Fruit fly (Drosophila melanogaster) whole organism, embryonic: ENCODE data around the gene CG17754.

Experiments used
- Antp ChIP-seq: fragments of 200-800 bp; sonication (Bioruptor generic); optimal IDR thresholded peaks from 3 replicates; lab custom pipeline; 2016; ENCODE audit warnings: missing biosample characterization, missing genetic modification characterization
- Asciz ChIP-seq: fragments of 200-800 bp; sonication (Bioruptor generic); optimal IDR thresholded peaks from 2 replicates; lab custom pipeline; 2017; ENCODE audit warnings: missing biosample characterization, mild to moderate bottlenecking, missing genetic modification characterization, missing genetic modification reagents
- Atf6 ChIP-seq: fragments of 200-800 bp; sonication (Bioruptor generic); IDR thresholded peaks from 2 replicates; pipeline ENCODE4 v1.3.6; 2022; ENCODE audit warnings: missing biosample characterization, missing genetic modification characterization
- CG10209 ChIP-seq: fragments of 200-800 bp; sonication (Bioruptor generic); optimal IDR thresholded peaks from 3 replicates; lab custom pipeline; 2017; ENCODE audit warnings: missing biosample characterization, mild to moderate bottlenecking, missing genetic modification characterization, missing genetic modification reagents
- CG10321 ChIP-seq: fragments of 200-800 bp; sonication (Bioruptor generic); IDR thresholded peaks from 2 replicates; pipeline ENCODE4 v1.3.6; 2022; ENCODE audit warnings: missing biosample characterization, missing genetic modification characterization
- CG10431 ChIP-seq: fragments of 200-800 bp; sonication (Bioruptor generic); optimal IDR thresholded peaks from 3 replicates; lab custom pipeline; 2018; ENCODE audit warnings: missing biosample characterization, mild to moderate bottlenecking, missing genetic modification characterization
- CG10959 ChIP-seq: fragments of 200-800 bp; sonication (Bioruptor generic); IDR thresholded peaks from 2 replicates; pipeline ENCODE4 v1.3.6; 2022; ENCODE audit warnings: missing biosample characterization, missing genetic modification characterization
- CG11456 ChIP-seq: fragments of 200-800 bp; sonication (Bioruptor generic); IDR thresholded peaks from 3 replicates; pipeline ENCODE4 v1.3.6; 2022; ENCODE audit warnings: missing biosample characterization, missing genetic modification characterization
- CG11696 ChIP-seq: fragments of 200-800 bp; sonication (Bioruptor generic); IDR thresholded peaks from 2 replicates; pipeline ENCODE4 v1.3.6; 2022; ENCODE audit warnings: missing biosample characterization, missing genetic modification characterization
- CG11723 ChIP-seq: fragments of 200-800 bp; sonication (Bioruptor generic); optimal IDR thresholded peaks from 2 replicates; lab custom pipeline; 2017; ENCODE audit warnings: missing biosample characterization, mild to moderate bottlenecking, missing genetic modification characterization
- CG12299 ChIP-seq: fragments of 200-800 bp; sonication (Bioruptor generic); optimal IDR thresholded peaks from 2 replicates; lab custom pipeline; 2018; ENCODE audit warnings: missing biosample characterization, mild to moderate bottlenecking, missing genetic modification characterization
- CG13894 ChIP-seq: fragments of 200-800 bp; sonication (Bioruptor generic); optimal IDR thresholded peaks from 3 replicates; lab custom pipeline; 2018; ENCODE audit warnings: missing biosample characterization, mild to moderate bottlenecking, missing genetic modification characterization, moderate library complexity
- CG17612 ChIP-seq: fragments of 200-800 bp; sonication (Bioruptor generic); IDR thresholded peaks from 2 replicates; pipeline ENCODE4 v1.3.6; 2022; ENCODE audit warnings: missing biosample characterization, missing genetic modification characterization
- CG2202 ChIP-seq: fragments of 200-800 bp; sonication (Bioruptor generic); optimal IDR thresholded peaks from 2 replicates; lab custom pipeline; 2018; ENCODE audit warnings: missing biosample characterization, mild to moderate bottlenecking, missing genetic modification characterization
- CG30431 ChIP-seq: fragments of 200-800 bp; sonication (Bioruptor generic); optimal IDR thresholded peaks from 2 replicates; lab custom pipeline; 2017; ENCODE audit warnings: missing biosample characterization, missing genetic modification characterization
- CG34376 ChIP-seq: fragments of 200-800 bp; sonication (Bioruptor generic); optimal IDR thresholded peaks from 2 replicates; lab custom pipeline; 2018; ENCODE audit warnings: missing biosample characterization, mild to moderate bottlenecking, missing genetic modification characterization
- CG6791 ChIP-seq: fragments of 200-800 bp; sonication (Bioruptor generic); IDR thresholded peaks from 3 replicates; pipeline ENCODE4 v1.3.6; 2022; ENCODE audit warnings: missing biosample characterization, missing genetic modification characterization; ENCODE audit not compliant: partially characterized antibody
- CG7745 ChIP-seq: fragments of 200-800 bp; sonication (Bioruptor generic); optimal IDR thresholded peaks from 2 replicates; lab custom pipeline; 2018; ENCODE audit warnings: missing biosample characterization, mild to moderate bottlenecking, missing genetic modification characterization, moderate library complexity
- CG9876 ChIP-seq: fragments of 200-800 bp; sonication (Bioruptor generic); optimal IDR thresholded peaks from 2 replicates; lab custom pipeline; 2016; ENCODE audit warnings: missing biosample characterization, missing genetic modification characterization
- Dip3 ChIP-seq: fragments of 200-800 bp; sonication (Bioruptor generic); optimal IDR thresholded peaks from 3 replicates; lab custom pipeline; 2016; ENCODE audit warnings: missing biosample characterization, missing genetic modification characterization
- Dll ChIP-seq: fragments of 200-800 bp; sonication (Bioruptor generic); IDR thresholded peaks from 4 replicates; pipeline ENCODE4 v1.3.6; 2022; ENCODE audit warnings: missing biosample characterization, missing genetic modification characterization; ENCODE audit not compliant: partially characterized antibody
- Drgx ChIP-seq: fragments of 200-800 bp; sonication (Bioruptor generic); IDR thresholded peaks from 2 replicates; pipeline ENCODE4 v1.3.6; 2022; ENCODE audit warnings: missing biosample characterization, missing genetic modification characterization
- GATAe ChIP-seq: fragments of 200-800 bp; sonication (Bioruptor generic); conservative IDR thresholded peaks from 2 replicates; pipeline ENCODE4 v1.3.6; 2022; ENCODE audit warnings: missing biosample characterization, missing genetic modification characterization
- Mrtf ChIP-seq: fragments of 200-800 bp; sonication (Bioruptor generic); IDR thresholded peaks from 3 replicates; pipeline ENCODE4 v1.3.6; 2022; ENCODE audit warnings: missing biosample characterization, missing genetic modification characterization
- NK7.1 ChIP-seq: fragments of 200-800 bp; sonication (Bioruptor generic); optimal IDR thresholded peaks from 3 replicates; lab custom pipeline; 2016; ENCODE audit warnings: missing biosample characterization, missing genetic modification characterization
- Neu2 ChIP-seq: fragments of 200-800 bp; sonication (Bioruptor generic); optimal IDR thresholded peaks from 3 replicates; lab custom pipeline; 2016; ENCODE audit warnings: missing biosample characterization, missing genetic modification characterization, borderline replicate concordance
- Nf-YC ChIP-seq: fragments of 200-800 bp; optimal IDR thresholded peaks from 3 replicates; lab custom pipeline; 2019; ENCODE audit warnings: missing biosample characterization, mild to moderate bottlenecking, missing genetic modification characterization, moderate library complexity
- Opbp ChIP-seq: fragments of 200-800 bp; sonication (Bioruptor generic); IDR thresholded peaks from 3 replicates; pipeline ENCODE4 v1.3.6; 2022; ENCODE audit warnings: missing biosample characterization, missing genetic modification characterization; ENCODE audit not compliant: partially characterized antibody
- Spps ChIP-seq: fragments of 200-800 bp; sonication (Bioruptor generic); optimal IDR thresholded peaks from 2 replicates; lab custom pipeline; 2018; ENCODE audit warnings: missing biosample characterization, mild to moderate bottlenecking, missing genetic modification characterization
- Sry-β ChIP-seq: fragments of 200-800 bp; sonication (Bioruptor generic); optimal IDR thresholded peaks from 2 replicates; lab custom pipeline; 2018; ENCODE audit warnings: missing biosample characterization, mild to moderate bottlenecking, missing genetic modification characterization, moderate library complexity
- Tbp ChIP-seq: fragments of >200 bp; optimal IDR thresholded peaks from 2 replicates; lab custom pipeline; 2018; ENCODE audit warnings: missing biosample characterization, missing genetic modification characterization
- chm ChIP-seq: fragments of 200-800 bp; sonication (Bioruptor generic); IDR thresholded peaks from 2 replicates; pipeline ENCODE4 v1.3.6; 2022; ENCODE audit warnings: missing biosample characterization, missing genetic modification characterization
- crc ChIP-seq: fragments of 200-800 bp; sonication (Bioruptor generic); optimal IDR thresholded peaks from 2 replicates; lab custom pipeline; 2016; ENCODE audit warnings: missing biosample characterization, missing genetic modification characterization
- disco-r ChIP-seq: fragments of 200-800 bp; sonication (Bioruptor generic); optimal IDR thresholded peaks from 2 replicates; lab custom pipeline; 2016; ENCODE audit warnings: missing biosample characterization, missing genetic modification characterization
- en ChIP-seq: fragments of 200-800 bp; sonication (Bioruptor generic); optimal IDR thresholded peaks from 2 replicates; lab custom pipeline; 2016; ENCODE audit warnings: missing biosample characterization, missing genetic modification characterization
- gcm2 ChIP-seq: fragments of 200-800 bp; sonication (Bioruptor generic); optimal IDR thresholded peaks from 2 replicates; lab custom pipeline; 2016; ENCODE audit warnings: missing biosample characterization, missing genetic modification characterization
- gem ChIP-seq: fragments of 200-800 bp; sonication (Bioruptor generic); optimal IDR thresholded peaks from 2 replicates; lab custom pipeline; 2019; ENCODE audit warnings: missing biosample characterization, mild to moderate bottlenecking, missing genetic modification characterization, moderate library complexity
- grn ChIP-seq: fragments of 200-800 bp; sonication (Bioruptor generic); optimal IDR thresholded peaks from 3 replicates; lab custom pipeline; 2017; ENCODE audit warnings: missing biosample characterization, missing genetic modification characterization
- gsb ChIP-seq: fragments of 200-800 bp; sonication (Bioruptor generic); IDR thresholded peaks from 2 replicates; pipeline ENCODE4 v1.3.6; 2022; ENCODE audit warnings: missing biosample characterization, missing genetic modification characterization
- h ChIP-seq: fragments of >200 bp; optimal IDR thresholded peaks from 2 replicates; lab custom pipeline; 2017
- kay ChIP-seq: fragments of 200-800 bp; sonication (Bioruptor generic); optimal IDR thresholded peaks from 2 replicates; lab custom pipeline; 2016; ENCODE audit warnings: missing biosample characterization, missing genetic modification characterization
- nmo ChIP-seq: fragments of 200-800 bp; sonication (Bioruptor generic); optimal IDR thresholded peaks from 2 replicates; lab custom pipeline; 2018; ENCODE audit warnings: missing biosample characterization, mild to moderate bottlenecking, missing genetic modification characterization, moderate library complexity
- nom ChIP-seq: fragments of 200-800 bp; sonication (Bioruptor generic); optimal IDR thresholded peaks from 2 replicates; lab custom pipeline; 2017; ENCODE audit warnings: missing biosample characterization, missing genetic modification characterization, mild to moderate bottlenecking, moderate library complexity, missing genetic modification reagents
- org-1 ChIP-seq: fragments of 200-800 bp; sonication (Bioruptor generic); optimal IDR thresholded peaks from 2 replicates; lab custom pipeline; 2017; ENCODE audit warnings: missing biosample characterization, missing genetic modification characterization
- pita ChIP-seq: fragments of 200-800 bp; sonication (Bioruptor generic); optimal IDR thresholded peaks from 2 replicates; lab custom pipeline; 2017; ENCODE audit warnings: missing biosample characterization, mild to moderate bottlenecking, missing genetic modification characterization
- run ChIP-seq: fragments of 200-800 bp; sonication (Bioruptor generic); optimal IDR thresholded peaks from 3 replicates; lab custom pipeline; 2018; ENCODE audit warnings: missing biosample characterization, mild to moderate bottlenecking, missing genetic modification characterization
- seq ChIP-seq: fragments of 200-800 bp; sonication (Bioruptor generic); IDR thresholded peaks from 2 replicates; pipeline ENCODE4 v1.3.6; 2022; ENCODE audit warnings: missing biosample characterization, missing genetic modification characterization
- tll ChIP-seq, 2 experiments: fragments of 200-800 bp in 1 of 2; fragments of >200 bp in 1 of 2; sonication (Bioruptor generic) in 1 of 2; optimal IDR thresholded peaks; 2 replicates each; lab custom pipeline; 2017 to 2019; ENCODE audit warnings: missing biosample characterization in 2 of 2, missing genetic modification characterization in 2 of 2, mild to moderate bottlenecking in 1 of 2, moderate library complexity in 1 of 2
- usp ChIP-seq: fragments of >200 bp; optimal IDR thresholded peaks from 2 replicates; lab custom pipeline; 2017; ENCODE audit warnings: missing biosample characterization, missing genetic modification characterization
- vnd ChIP-seq: fragments of 200-800 bp; sonication (Bioruptor generic); IDR thresholded peaks from 3 replicates; pipeline ENCODE4 v1.3.6; 2022; ENCODE audit warnings: missing biosample characterization, missing genetic modification characterization; ENCODE audit not compliant: partially characterized antibody
- zen ChIP-seq: fragments of 200-800 bp; sonication (Bioruptor generic); optimal IDR thresholded peaks from 3 replicates; lab custom pipeline; 2018; ENCODE audit warnings: missing biosample characterization, mild to moderate bottlenecking, missing genetic modification characterization, moderate library complexity

CG17754 gene

DNA sequence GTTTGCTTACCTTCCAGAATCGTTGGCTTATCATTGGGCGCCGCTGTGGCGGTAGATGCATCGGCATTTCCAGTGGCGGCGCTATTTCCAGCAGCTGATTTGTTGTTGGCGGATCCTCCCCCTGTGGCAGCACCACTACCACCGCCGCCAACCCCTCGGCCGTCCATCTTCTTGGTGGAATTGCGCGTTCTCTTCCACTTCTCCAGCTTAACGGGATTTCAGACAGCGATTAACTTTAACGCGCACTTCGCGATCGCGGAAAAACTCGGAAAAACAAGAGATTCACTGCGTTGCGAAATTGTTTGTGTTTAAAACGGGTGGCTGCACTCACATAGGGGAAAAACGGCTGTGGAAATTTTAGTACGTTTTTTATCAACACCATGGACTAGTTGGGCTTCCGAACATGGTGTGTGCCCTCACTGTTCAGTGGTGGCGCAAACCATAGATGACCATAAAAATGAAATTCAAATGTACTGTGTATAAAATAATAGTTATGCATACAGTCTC lies 32.6 kb downstream of the CG17754 start, which contains the start of gene c11.1 (continued):
- TF ChIP-seq nom (GFP tag; lab: Kevin White, UChicago) = peak; percentile 28
- no peak for TF ChIP-seq vnd (GFP tag; lab: Robert Waterston, UW)
- no peak for TF ChIP-seq h (lab: Kevin White, UChicago)
- no peak for TF ChIP-seq CG11723 (GFP tag; lab: Kevin White, UChicago)
- no peak for TF ChIP-seq CG30431 (GFP tag; lab: Kevin White, UChicago)
- no peak for TF ChIP-seq CG10431
- no peak; the same call in 2 of the 3 replicates for TF ChIP-seq Opbp (GFP tag; lab: Robert Waterston, UW)
- TF ChIP-seq CG11696 (GFP tag; lab: Robert Waterston, UW) = no peak
- TF ChIP-seq org-1 (GFP tag; lab: Kevin White, UChicago) = no peak
- TF ChIP-seq pita (GFP tag; lab: Kevin White, UChicago) = peak; percentile 87
- TF ChIP-seq Drgx (GFP tag; lab: Robert Waterston, UW) = no peak
- TF ChIP-seq seq (GFP tag; lab: Robert Waterston, UW) = no peak
- no peak for TF ChIP-seq CG10321
- TF ChIP-seq Sry-β (GFP tag; lab: Kevin White, UChicago) = no peak
- TF ChIP-seq Dip3 (GFP tag; lab: Kevin White, UChicago) = no peak
- no peak for TF ChIP-seq run (tag; lab: Kevin White, UChicago)
- TF ChIP-seq en = no peak
- TF ChIP-seq Neu2 = no peak
- TF ChIP-seq chm (GFP tag; lab: Robert Waterston, UW) = no peak
- no peak for TF ChIP-seq kay
- TF ChIP-seq CG6791 (GFP tag; lab: Robert Waterston, UW) = 0 out of 3 replicates have a peak, but pooled peaks have one; percentile 43
- TF ChIP-seq CG12299 (tag; lab: Kevin White, UChicago) = no peak
- TF ChIP-seq nmo = peak; percentile 30
- TF ChIP-seq Antp (GFP tag; lab: Kevin White, UChicago) = no peak
- no peak for TF ChIP-seq NK7.1
- TF ChIP-seq CG7745 (tag; lab: Kevin White, UChicago) = no peak
- TF ChIP-seq GATAe (GFP tag; lab: Robert Waterston, UW) = no peak
- TF ChIP-seq gem (tag; lab: Kevin White, UChicago) = no peak
- TF ChIP-seq Mrtf (GFP tag; lab: Robert Waterston, UW) = no peak
- TF ChIP-seq CG17612 (GFP tag; lab: Robert Waterston, UW) = no peak
- no peak for TF ChIP-seq zen (tag; lab: Kevin White, UChicago)
- TF ChIP-seq disco-r (GFP tag; lab: Kevin White, UChicago) = no peak
- TF ChIP-seq Tbp (GFP tag; lab: Kevin White, UChicago) = no peak
- TF ChIP-seq CG13894 (tag; lab: Kevin White, UChicago) = no peak
- no peak for TF ChIP-seq CG9876 (GFP tag; lab: Kevin White, UChicago)
- TF ChIP-seq CG2202 = no peak
- no peak for TF ChIP-seq CG10959 (GFP tag; lab: Robert Waterston, UW)
- no peak for TF ChIP-seq gsb (GFP tag; lab: Robert Waterston, UW)

DNA sequence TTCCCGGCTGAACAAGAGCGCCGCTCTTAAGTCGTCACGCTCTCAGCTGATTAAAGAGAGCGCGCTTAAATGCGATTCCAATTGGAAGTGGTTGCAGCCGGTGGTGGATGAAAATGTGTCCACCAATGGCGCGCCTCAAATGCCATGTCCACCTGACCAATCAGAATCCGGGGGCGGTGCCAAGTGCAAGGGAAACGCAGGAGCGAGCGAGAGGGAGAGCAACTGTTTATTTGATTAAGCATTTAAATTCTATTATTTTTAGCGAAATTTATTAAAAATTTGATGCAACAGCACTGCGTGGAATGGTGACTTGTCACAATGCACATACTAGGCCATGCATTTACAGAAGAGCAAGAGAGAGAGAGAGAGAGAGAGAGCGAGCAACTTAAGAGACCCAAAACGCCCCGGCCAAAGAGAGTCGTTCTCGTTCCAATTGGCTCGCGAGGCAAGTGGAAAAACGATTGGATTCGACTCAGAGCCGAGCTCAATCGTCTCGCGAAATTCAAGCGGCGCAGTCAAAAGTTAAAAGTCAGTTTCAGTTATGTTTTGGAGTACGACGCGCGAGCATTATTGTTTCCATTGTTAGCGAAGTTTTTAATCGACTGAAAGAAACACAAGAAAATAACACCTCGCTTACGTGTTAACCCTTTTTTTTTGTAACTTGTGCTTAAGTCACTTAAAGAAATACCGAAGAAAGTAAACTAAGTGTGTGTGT lies 34.0 kb downstream of the CG17754 start, which contains the start of gene lz:
lz (plus strand) TSS at position 626 of the 715 bp plus-strand sequence.
- TF ChIP-seq Asciz (GFP tag; lab: Kevin White, UChicago) (no peak), grn (GFP tag; lab: Kevin White, UChicago) (no peak), Atf6 (GFP tag; lab: Robert Waterston, UW) (no peak), Nf-YC (tag; lab: Kevin White, UChicago) (peak; percentile 99), crc (GFP tag; lab: Kevin White, UChicago) (no peak), tll (GFP tag; optimal IDR thresholded peaks at IDR 0.05; lab: Kevin White, UChicago) (peak in 1 of 2 experiments; percentile 52), Dll (GFP tag; lab: Robert Waterston, UW) (peak; percentile 56; the same call in 1 of the 4 replicates), gcm2 (GFP tag; lab: Kevin White, UChicago) (no peak), usp (GFP tag; lab: Kevin White, UChicago) (no peak), Spps (tag; lab: Kevin White, UChicago) (no peak), Tbp (GFP tag; lab: Kevin White, UChicago) (no peak), CG10209 (no peak), gem (tag; lab: Kevin White, UChicago) (no peak), CG11456 (GFP tag; lab: Robert Waterston, UW) (no peak), CG34376 (GFP tag; lab: Kevin White, UChicago) (no peak)
